Fruit fly (Drosophila melanogaster) whole organism, embryonic: ENCODE measurements around the gene Prosbeta6.

Experiments
- Abd-B ChIP-seq: fragments of 200-800 bp; sonication (Bioruptor generic); optimal IDR thresholded peaks from 2 replicates; lab custom pipeline; 2018; ENCODE audit warnings: missing biosample characterization, mild to moderate bottlenecking, missing genetic modification characterization, moderate library complexity
- Blimp-1 ChIP-seq: fragments of 200-800 bp; sonication (Bioruptor generic); optimal IDR thresholded peaks from 3 replicates; lab custom pipeline; 2018; ENCODE audit warnings: missing biosample characterization, missing genetic modification characterization, mild to moderate bottlenecking, moderate library complexity, missing genetic modification reagents
- BtbVII ChIP-seq: fragments of 200-800 bp; sonication (Bioruptor generic); optimal IDR thresholded peaks from 3 replicates; lab custom pipeline; 2017; ENCODE audit warnings: missing biosample characterization, mild to moderate bottlenecking, missing genetic modification characterization
- CG10209 ChIP-seq: fragments of 200-800 bp; sonication (Bioruptor generic); optimal IDR thresholded peaks from 3 replicates; lab custom pipeline; 2017; ENCODE audit warnings: missing biosample characterization, mild to moderate bottlenecking, missing genetic modification characterization, missing genetic modification reagents
- CG12299 ChIP-seq: fragments of 200-800 bp; sonication (Bioruptor generic); optimal IDR thresholded peaks from 2 replicates; lab custom pipeline; 2018; ENCODE audit warnings: missing biosample characterization, mild to moderate bottlenecking, missing genetic modification characterization
- CG13424 ChIP-seq: fragments of 200-800 bp; sonication (Bioruptor generic); optimal IDR thresholded peaks from 2 replicates; lab custom pipeline; 2019; ENCODE audit warnings: missing biosample characterization, mild to moderate bottlenecking, missing genetic modification characterization, moderate library complexity
- CG15269 ChIP-seq: fragments of 200-800 bp; sonication (Bioruptor generic); optimal IDR thresholded peaks from 2 replicates; lab custom pipeline; 2018; ENCODE audit warnings: missing biosample characterization, mild to moderate bottlenecking, missing genetic modification characterization, moderate library complexity
- CG15514 ChIP-seq: fragments of 200-800 bp; sonication (Bioruptor generic); optimal IDR thresholded peaks from 3 replicates; lab custom pipeline; 2017; ENCODE audit warnings: missing biosample characterization, missing genetic modification characterization, mild to moderate bottlenecking, moderate library complexity, missing genetic modification reagents
- CG18262 ChIP-seq: fragments of 200-800 bp; optimal IDR thresholded peaks from 3 replicates; lab custom pipeline; 2019; ENCODE audit warnings: missing biosample characterization, mild to moderate bottlenecking, missing genetic modification characterization, moderate library complexity
- CG18599 ChIP-seq: fragments of 200-800 bp; sonication (Bioruptor generic); optimal IDR thresholded peaks from 3 replicates; lab custom pipeline; 2017; ENCODE audit warnings: missing biosample characterization, missing genetic modification characterization, mild to moderate bottlenecking, moderate library complexity, missing genetic modification reagents
- CG18619 ChIP-seq: fragments of 200-800 bp; sonication (Bioruptor generic); optimal IDR thresholded peaks from 3 replicates; lab custom pipeline; 2017; ENCODE audit warnings: missing biosample characterization, mild to moderate bottlenecking, missing genetic modification characterization
- CG2202 ChIP-seq: fragments of 200-800 bp; sonication (Bioruptor generic); optimal IDR thresholded peaks from 2 replicates; lab custom pipeline; 2018; ENCODE audit warnings: missing biosample characterization, mild to moderate bottlenecking, missing genetic modification characterization
- CG2678 ChIP-seq: fragments of 200-800 bp; sonication (Bioruptor generic); optimal IDR thresholded peaks from 3 replicates; lab custom pipeline; 2019; ENCODE audit warnings: missing biosample characterization, mild to moderate bottlenecking, missing genetic modification characterization, moderate library complexity
- CG2712 ChIP-seq: fragments of 200-800 bp; optimal IDR thresholded peaks from 3 replicates; lab custom pipeline; 2019; ENCODE audit warnings: missing biosample characterization, mild to moderate bottlenecking, missing genetic modification characterization, moderate library complexity
- CG3281 ChIP-seq: fragments of 200-800 bp; sonication (Bioruptor generic); optimal IDR thresholded peaks from 3 replicates; lab custom pipeline; 2017; ENCODE audit warnings: missing biosample characterization, mild to moderate bottlenecking, missing genetic modification characterization
- CG33213 ChIP-seq: fragments of 200-800 bp; sonication (Bioruptor generic); optimal IDR thresholded peaks from 3 replicates; lab custom pipeline; 2016; ENCODE audit warnings: missing biosample characterization, missing genetic modification characterization
- CG4360 ChIP-seq: fragments of 200-800 bp; sonication (Bioruptor generic); IDR thresholded peaks from 2 replicates; pipeline ENCODE4 v1.3.6; 2022; ENCODE audit warnings: missing biosample characterization, missing genetic modification characterization
- CG6765 ChIP-seq: fragments of 200-800 bp; sonication (Bioruptor generic); optimal IDR thresholded peaks from 3 replicates; lab custom pipeline; 2017; ENCODE audit warnings: missing biosample characterization, mild to moderate bottlenecking, missing genetic modification characterization
- CG7556 ChIP-seq: fragments of 200-800 bp; sonication (Bioruptor generic); optimal IDR thresholded peaks from 2 replicates; lab custom pipeline; 2017; ENCODE audit warnings: missing biosample characterization, mild to moderate bottlenecking, missing genetic modification characterization
- CG7963 ChIP-seq: fragments of 200-800 bp; sonication (Bioruptor generic); IDR thresholded peaks from 3 replicates; pipeline ENCODE4 v1.3.6; 2022; ENCODE audit warnings: missing biosample characterization, missing genetic modification characterization; ENCODE audit not compliant: partially characterized antibody
- CG8924 ChIP-seq: fragments of 200-800 bp; optimal IDR thresholded peaks from 3 replicates; lab custom pipeline; 2019; ENCODE audit warnings: missing biosample characterization, mild to moderate bottlenecking, missing genetic modification characterization, moderate library complexity
- CG9727 ChIP-seq: fragments of 200-800 bp; sonication (Bioruptor generic); optimal IDR thresholded peaks from 3 replicates; lab custom pipeline; 2017; ENCODE audit warnings: missing biosample characterization, mild to moderate bottlenecking, missing genetic modification characterization
- CoRest ChIP-seq: fragments of 200-800 bp; sonication (Bioruptor generic); optimal IDR thresholded peaks from 3 replicates; lab custom pipeline; 2018; ENCODE audit warnings: missing biosample characterization, mild to moderate bottlenecking, missing genetic modification characterization, moderate library complexity
- Drgx ChIP-seq: fragments of 200-800 bp; sonication (Bioruptor generic); IDR thresholded peaks from 2 replicates; pipeline ENCODE4 v1.3.6; 2022; ENCODE audit warnings: missing biosample characterization, missing genetic modification characterization
- Lhr ChIP-seq: fragments of 200-800 bp; sonication (Bioruptor generic); optimal IDR thresholded peaks from 3 replicates; lab custom pipeline; 2017; ENCODE audit warnings: mild to moderate bottlenecking, missing biosample characterization, missing genetic modification reagents, missing genetic modification characterization
- MBD-R2 ChIP-seq: fragments of 200-800 bp; sonication (Bioruptor generic); IDR thresholded peaks from 2 replicates; pipeline ENCODE4 v1.3.6; 2022; ENCODE audit warnings: missing biosample characterization, missing genetic modification characterization
- Med ChIP-seq: fragments of 200-800 bp; sonication (Bioruptor generic); peaks from one replicate; lab custom pipeline; 2016; ENCODE audit warnings: missing biosample characterization, missing genetic modification characterization, mild to moderate bottlenecking, inconsistent platforms, moderate library complexity
- PHDP ChIP-seq: fragments of 200-800 bp; sonication (Bioruptor generic); optimal IDR thresholded peaks from 3 replicates; lab custom pipeline; 2018; ENCODE audit warnings: missing biosample characterization, mild to moderate bottlenecking, missing genetic modification characterization, moderate library complexity
- Sox102F ChIP-seq: fragments of 200-800 bp; sonication (Bioruptor generic); optimal IDR thresholded peaks from 2 replicates; lab custom pipeline; 2018; ENCODE audit warnings: missing biosample characterization, mild to moderate bottlenecking, missing genetic modification characterization, moderate library complexity
- Sry-β ChIP-seq: fragments of 200-800 bp; sonication (Bioruptor generic); optimal IDR thresholded peaks from 2 replicates; lab custom pipeline; 2018; ENCODE audit warnings: missing biosample characterization, mild to moderate bottlenecking, missing genetic modification characterization, moderate library complexity
- Xbp1 ChIP-seq: fragments of 200-800 bp; sonication (Bioruptor generic); optimal IDR thresholded peaks from 3 replicates; lab custom pipeline; 2016; ENCODE audit warnings: missing biosample characterization, mild to moderate bottlenecking, missing genetic modification characterization
- bab2 ChIP-seq: fragments of 200-800 bp; sonication (Bioruptor generic); optimal IDR thresholded peaks from 2 replicates; lab custom pipeline; 2016; ENCODE audit warnings: missing biosample characterization, missing genetic modification characterization
- exex ChIP-seq: fragments of 200-800 bp; sonication (Bioruptor generic); optimal IDR thresholded peaks from 4 replicates; lab custom pipeline; 2018; ENCODE audit warnings: missing biosample characterization, mild to moderate bottlenecking, missing genetic modification characterization, moderate library complexity
- fd96Cb ChIP-seq: fragments of 200-800 bp; sonication (Bioruptor generic); optimal IDR thresholded peaks from 2 replicates; lab custom pipeline; 2018; ENCODE audit warnings: missing biosample characterization, mild to moderate bottlenecking, missing genetic modification characterization, moderate library complexity
- gsb-n ChIP-seq: fragments of 200-800 bp; sonication (Bioruptor generic); optimal IDR thresholded peaks from 3 replicates; lab custom pipeline; 2018; ENCODE audit warnings: missing biosample characterization, mild to moderate bottlenecking, missing genetic modification characterization
- hkb ChIP-seq, 2 experiments: fragments of 200-800 bp in 1 of 2; fragments of >200 bp in 1 of 2; sonication (Bioruptor generic) in 1 of 2; IDR thresholded peaks in 1 of 2; optimal IDR thresholded peaks in 1 of 2; 2 replicates each; pipeline versions ENCODE4 v1.3.6 to Lab custom; 2017 to 2022; ENCODE audit warnings: missing biosample characterization in 1 of 2, missing genetic modification characterization in 1 of 2
- ind ChIP-seq: fragments of 200-800 bp; sonication (Bioruptor generic); optimal IDR thresholded peaks from 3 replicates; lab custom pipeline; 2016; ENCODE audit warnings: missing biosample characterization, missing genetic modification characterization
- lab ChIP-seq: fragments of 200-800 bp; sonication (Bioruptor generic); optimal IDR thresholded peaks from 3 replicates; lab custom pipeline; 2017; ENCODE audit warnings: missing biosample characterization, missing genetic modification characterization, mild to moderate bottlenecking, moderate library complexity, missing genetic modification reagents
- lilli ChIP-seq: fragments of 200-800 bp; sonication (Bioruptor generic); optimal IDR thresholded peaks from 3 replicates; lab custom pipeline; 2016; ENCODE audit warnings: missing biosample characterization, missing genetic modification characterization
- lmd ChIP-seq: fragments of 200-800 bp; sonication (Bioruptor generic); IDR thresholded peaks from 2 replicates; pipeline ENCODE4 v1.3.6; 2022; ENCODE audit warnings: missing biosample characterization, missing genetic modification characterization
- mam ChIP-seq: fragments of 200-800 bp; sonication (Bioruptor generic); optimal IDR thresholded peaks from 3 replicates; lab custom pipeline; 2016; ENCODE audit warnings: missing biosample characterization, missing genetic modification characterization
- nau ChIP-seq: fragments of 200-800 bp; sonication (Bioruptor generic); optimal IDR thresholded peaks from 3 replicates; lab custom pipeline; 2017; ENCODE audit warnings: missing biosample characterization, mild to moderate bottlenecking, missing genetic modification characterization, missing genetic modification reagents
- nerfin-2 ChIP-seq: fragments of 200-800 bp; sonication (Bioruptor generic); IDR thresholded peaks from 2 replicates; pipeline ENCODE4 v1.3.6; 2022; ENCODE audit warnings: missing biosample characterization, missing genetic modification characterization; ENCODE audit not compliant: partially characterized antibody
- odd ChIP-seq: fragments of 200-800 bp; sonication (Bioruptor generic); optimal IDR thresholded peaks from 2 replicates; lab custom pipeline; 2017; ENCODE audit warnings: missing biosample characterization, mild to moderate bottlenecking, missing genetic modification characterization
- prd ChIP-seq, 3 experiments: fragments of >200 bp in 2 of 3; fragments of 200-800 bp in 1 of 3; sonication (Bioruptor generic) in 1 of 3; optimal IDR thresholded peaks in 2 of 3; IDR thresholded peaks in 1 of 3; 2 replicates in 2 of 3; 3 replicates in 1 of 3; pipeline versions ENCODE4 v1.3.6 to Lab custom; 2017 to 2022; ENCODE audit warnings: missing biosample characterization in 1 of 3, missing genetic modification characterization in 1 of 3
- seq ChIP-seq: fragments of 200-800 bp; sonication (Bioruptor generic); IDR thresholded peaks from 2 replicates; pipeline ENCODE4 v1.3.6; 2022; ENCODE audit warnings: missing biosample characterization, missing genetic modification characterization
- wor ChIP-seq: fragments of 200-800 bp; sonication (Bioruptor generic); IDR thresholded peaks from 2 replicates; pipeline ENCODE4 v1.3.6; 2022; ENCODE audit warnings: missing biosample characterization, missing genetic modification characterization
- zfh2 ChIP-seq: fragments of 200-800 bp; sonication (Bioruptor generic); optimal IDR thresholded peaks from 2 replicates; lab custom pipeline; 2016; ENCODE audit warnings: missing biosample characterization, missing genetic modification characterization

The Prosbeta6 gene

dm6 chr3L:16657014-16657413 is 46.8 kb upstream of the Prosbeta6 start (continued):
- TF ChIP-seq wor (GFP tag; lab: Robert Waterston, UW) (no peak), CG8924 (tag; lab: Kevin White, UChicago) (peak; percentile 35), mam (GFP tag; lab: Kevin White, UChicago) (peak; percentile 8), CG6765 (GFP tag; lab: Kevin White, UChicago) (peak; percentile 17), zfh2 (GFP tag; lab: Kevin White, UChicago) (no peak), prd (optimal IDR thresholded peaks at IDR 0.05; lab: Kevin White, UChicago) (no peak), prd (GFP tag; IDR thresholded peaks at IDR 0.05; lab: Robert Waterston, UW) (peak; percentile 48; the same call in 2 of the 3 replicates), Med (GFP tag; lab: Kevin White, UChicago) (peak; percentile 82), Sox102F (GFP tag; lab: Kevin White, UChicago) (peak; percentile 60), fd96Cb (peak; percentile 32), Lhr (no peak), CG18619 (peak; percentile 9), Blimp-1 (GFP tag; lab: Kevin White, UChicago) (peak; percentile 25), nau (GFP tag; lab: Kevin White, UChicago) (peak; percentile 50), BtbVII (peak; percentile 41), CG12299 (no peak), lmd (GFP tag; lab: Robert Waterston, UW) (peak; percentile 46; the same call in 1 of the 2 replicates), lab (peak; percentile 48), CG7556 (GFP tag; lab: Kevin White, UChicago) (peak; percentile 46), PHDP (tag; lab: Kevin White, UChicago) (peak; percentile 18), exex (tag; lab: Kevin White, UChicago) (peak; percentile 9), bab2 (GFP tag; lab: Kevin White, UChicago) (peak; percentile 10), CG2678 (peak; percentile 73), CG15269 (tag; lab: Kevin White, UChicago) (peak; percentile 21), Xbp1 (GFP tag; lab: Kevin White, UChicago) (peak; percentile 25), MBD-R2 (GFP tag; lab: Robert Waterston, UW) (no peak), CG2202 (no peak), odd (GFP tag; lab: Kevin White, UChicago) (peak; percentile 18), CG2712 (peak; percentile 43), gsb-n (tag; lab: Kevin White, UChicago) (no peak), CG33213 (GFP tag; lab: Kevin White, UChicago) (no peak), Abd-B (GFP tag; lab: Kevin White, UChicago) (peak; percentile 16), CG9727 (GFP tag; lab: Kevin White, UChicago) (peak; percentile 15), CG18599 (GFP tag; lab: Kevin White, UChicago) (peak; percentile 66), CG3281 (GFP tag; lab: Kevin White, UChicago) (peak; percentile 61), CG18262 (tag; lab: Kevin White, UChicago) (peak; percentile 41), CG7963 (GFP tag; lab: Robert Waterston, UW) (no peak), Sry-β (no peak), CG13424 (tag; lab: Kevin White, UChicago) (peak; percentile 23), CG10209 (GFP tag; lab: Kevin White, UChicago) (peak; percentile 17), ind (GFP tag; lab: Kevin White, UChicago) (peak; percentile 12), Drgx (GFP tag; lab: Robert Waterston, UW) (peak; percentile 48; the same call in 1 of the 2 replicates), lilli (GFP tag; lab: Kevin White, UChicago) (peak; percentile 30), CG4360 (GFP tag; lab: Robert Waterston, UW) (no peak), CoRest (tag; lab: Kevin White, UChicago) (peak; percentile 53), CG15514 (GFP tag; lab: Kevin White, UChicago) (peak; percentile 28), seq (peak; percentile 54; the same call in 1 of the 2 replicates), nerfin-2 (GFP tag; lab: Robert Waterston, UW) (no peak), hkb (optimal IDR thresholded peaks at IDR 0.05; lab: Kevin White, UChicago) (no peak), hkb (GFP tag; IDR thresholded peaks at IDR 0.05; lab: Robert Waterston, UW) (0 out of 2 replicates have a peak, but pooled peaks have one; percentile 10)
